Worm (Caenorhabditis elegans) whole organism, L3 larva: ENCODE results near the gene ZK105.13.
A peak's percentile ranks its signal among the peaks of the same experiment; 100 is the strongest.

ENCODE experiments used
- R02D3.7 ChIP-seq: fragments of 150-350 bp; optimal IDR thresholded peaks from 2 replicates; lab custom pipeline; 2014; ENCODE audit warnings: missing biosample characterization, missing genetic modification characterization
- ZK546.5 ChIP-seq: sonication (generic microtip); optimal IDR thresholded peaks from 2 replicates; lab custom pipeline; 2017; ENCODE audit warnings: missing biosample characterization, missing genetic modification characterization
- aly-2 ChIP-seq: fragments of 150-350 bp; optimal IDR thresholded peaks from 2 replicates; lab custom pipeline; 2014; ENCODE audit warnings: missing biosample characterization, missing genetic modification characterization
- ama-1 ChIP-seq: fragments of 150-350 bp; optimal IDR thresholded peaks from 2 replicates; lab custom pipeline; 2018
- ceh-16 ChIP-seq: sonication (generic microtip); optimal IDR thresholded peaks from 2 replicates; lab custom pipeline; 2017; ENCODE audit warnings: missing biosample characterization, missing genetic modification characterization
- ceh-28 ChIP-seq: fragments of 150-350 bp; optimal IDR thresholded peaks from 2 replicates; lab custom pipeline; 2014; ENCODE audit warnings: missing biosample characterization, missing genetic modification reagents, missing genetic modification characterization
- ceh-82 ChIP-seq: fragments of 150-350 bp; optimal IDR thresholded peaks from 2 replicates; lab custom pipeline; 2014; ENCODE audit warnings: missing biosample characterization, missing genetic modification characterization
- ceh-9 ChIP-seq: sonication (generic microtip); optimal IDR thresholded peaks from 2 replicates; lab custom pipeline; 2018; ENCODE audit warnings: missing biosample characterization, missing genetic modification characterization
- daf-12 ChIP-seq: fragments of 150-350 bp; optimal IDR thresholded peaks from 2 replicates; lab custom pipeline; 2014; ENCODE audit warnings: missing biosample characterization, missing genetic modification reagents, missing genetic modification characterization
- egl-27 ChIP-seq: sonication (generic microtip); optimal IDR thresholded peaks from 4 replicates; lab custom pipeline; 2017; ENCODE audit warnings: missing biosample characterization, missing genetic modification reagents, missing genetic modification characterization
- egl-5 ChIP-seq: fragments of 150-350 bp; optimal IDR thresholded peaks from 2 replicates; lab custom pipeline; 2017; ENCODE audit warnings: missing biosample characterization, missing genetic modification reagents, missing genetic modification characterization, inconsistent platforms
- elt-1 ChIP-seq: fragments of 150-350 bp; optimal IDR thresholded peaks from 2 replicates; lab custom pipeline; 2014; ENCODE audit warnings: missing biosample characterization, missing genetic modification characterization
- elt-2 ChIP-seq: sonication (generic microtip); optimal IDR thresholded peaks from 2 replicates; lab custom pipeline; 2016; ENCODE audit warnings: missing genetic modification reagents, mild to moderate bottlenecking, missing genetic modification characterization, missing compliant biosample characterization
- elt-3 ChIP-seq, 3 experiments: fragments of 150-350 bp in 1 of 3; sonication (generic microtip) in 2 of 3; optimal IDR thresholded peaks; 2 replicates in 2 of 3; 4 replicates in 1 of 3; lab custom pipeline; 2014 to 2017; ENCODE audit warnings: missing biosample characterization in 3 of 3, missing genetic modification characterization in 3 of 3
- eor-1 ChIP-seq, 2 experiments: fragments of 150-350 bp; optimal IDR thresholded peaks; 2 replicates each; lab custom pipeline; 2014 to 2018; ENCODE audit warnings: missing biosample characterization in 2 of 2, missing genetic modification characterization in 2 of 2
- fkh-10 ChIP-seq: sonication (generic microtip); optimal IDR thresholded peaks from 2 replicates; lab custom pipeline; 2017; ENCODE audit warnings: missing biosample characterization, missing genetic modification reagents, missing genetic modification characterization
- fkh-2 ChIP-seq: fragments of 150-350 bp; optimal IDR thresholded peaks from 2 replicates; lab custom pipeline; 2014; ENCODE audit warnings: missing biosample characterization, missing genetic modification reagents, missing genetic modification characterization
- fos-1 ChIP-seq: fragments of 150-350 bp; optimal IDR thresholded peaks from 2 replicates; lab custom pipeline; 2014; ENCODE audit warnings: missing biosample characterization, missing genetic modification characterization
- hmg-11 ChIP-seq: sonication (generic microtip); optimal IDR thresholded peaks from 2 replicates; lab custom pipeline; 2016; ENCODE audit warnings: missing genetic modification characterization, missing compliant biosample characterization
- jun-1 ChIP-seq: fragments of 150-350 bp; optimal IDR thresholded peaks from 2 replicates; lab custom pipeline; 2014; ENCODE audit warnings: missing biosample characterization, missing genetic modification reagents, missing genetic modification characterization
- lin-15B ChIP-seq: fragments of 150-350 bp; optimal IDR thresholded peaks from 2 replicates; lab custom pipeline; 2014; ENCODE audit warnings: missing biosample characterization, missing genetic modification characterization
- lin-39 ChIP-seq: fragments of 150-350 bp; optimal IDR thresholded peaks from 2 replicates; lab custom pipeline; 2018; ENCODE audit warnings: missing biosample characterization, missing genetic modification reagents, missing genetic modification characterization
- lsy-12 ChIP-seq: sonication (generic microtip); optimal IDR thresholded peaks from 2 replicates; lab custom pipeline; 2016; ENCODE audit warnings: mild to moderate bottlenecking, missing genetic modification characterization, missing compliant biosample characterization
- mdl-1 ChIP-seq: fragments of 150-350 bp; optimal IDR thresholded peaks from 2 replicates; lab custom pipeline; 2014; ENCODE audit warnings: missing biosample characterization, missing genetic modification characterization
- mml-1 ChIP-seq: fragments of 150-350 bp; sonication (generic microtip); optimal IDR thresholded peaks from 3 replicates; lab custom pipeline; 2014; ENCODE audit warnings: missing biosample characterization, missing genetic modification characterization
- nfya-1 ChIP-seq: sonication (generic microtip); optimal IDR thresholded peaks from 2 replicates; lab custom pipeline; 2017; ENCODE audit warnings: missing genetic modification characterization, mild to moderate bottlenecking, missing compliant biosample characterization, antibody characterized with exemption, moderate library complexity; ENCODE audit not compliant: insufficient read depth
- nhr-11 ChIP-seq: fragments of 150-350 bp; optimal IDR thresholded peaks from 2 replicates; lab custom pipeline; 2014; ENCODE audit warnings: missing biosample characterization, missing genetic modification characterization
- nhr-12 ChIP-seq: fragments of 150-350 bp; optimal IDR thresholded peaks from 2 replicates; lab custom pipeline; 2014; ENCODE audit warnings: missing biosample characterization, missing genetic modification characterization
- nhr-23 ChIP-seq: fragments of 150-350 bp; optimal IDR thresholded peaks from 2 replicates; lab custom pipeline; 2014; ENCODE audit warnings: missing biosample characterization, missing genetic modification reagents, missing genetic modification characterization
- nhr-237 ChIP-seq: fragments of 150-350 bp; optimal IDR thresholded peaks from 2 replicates; lab custom pipeline; 2014; ENCODE audit warnings: missing biosample characterization, missing genetic modification characterization
- nhr-25 ChIP-seq: sonication (generic microtip); optimal IDR thresholded peaks from 2 replicates; lab custom pipeline; 2017; ENCODE audit warnings: missing biosample characterization, missing genetic modification characterization
- nhr-28 ChIP-seq: fragments of 150-350 bp; optimal IDR thresholded peaks from 2 replicates; lab custom pipeline; 2014; ENCODE audit warnings: missing biosample characterization, missing genetic modification characterization
- nhr-43 ChIP-seq: sonication (generic microtip); optimal IDR thresholded peaks from 2 replicates; lab custom pipeline; 2016; ENCODE audit warnings: mild to moderate bottlenecking, missing genetic modification characterization, missing compliant biosample characterization; ENCODE audit not compliant: poor library complexity, severe bottlenecking
- nhr-67 ChIP-seq: fragments of 150-350 bp; optimal IDR thresholded peaks from 2 replicates; lab custom pipeline; 2014; ENCODE audit warnings: missing biosample characterization, missing genetic modification characterization
- nhr-76 ChIP-seq: fragments of 150-350 bp; sonication (generic microtip); optimal IDR thresholded peaks from 5 replicates; lab custom pipeline; 2014; ENCODE audit warnings: missing biosample characterization, missing genetic modification characterization
- nhr-77 ChIP-seq: fragments of 150-350 bp; optimal IDR thresholded peaks from 2 replicates; lab custom pipeline; 2014; ENCODE audit warnings: missing biosample characterization, missing genetic modification characterization
- pha-4 ChIP-seq: fragments of 150-350 bp; optimal IDR thresholded peaks from 2 replicates; lab custom pipeline; 2014; ENCODE audit warnings: missing biosample characterization, missing genetic modification reagents, missing genetic modification characterization
- pqm-1 ChIP-seq: fragments of 150-350 bp; optimal IDR thresholded peaks from 2 replicates; lab custom pipeline; 2017; ENCODE audit warnings: missing biosample characterization, missing genetic modification characterization, inconsistent platforms
- sea-2 ChIP-seq: fragments of 150-350 bp; sonication (generic microtip); optimal IDR thresholded peaks from 4 replicates; lab custom pipeline; 2014; ENCODE audit warnings: missing biosample characterization, missing genetic modification reagents, missing genetic modification characterization
- skn-1 ChIP-seq: fragments of 150-350 bp; optimal IDR thresholded peaks from 2 replicates; lab custom pipeline; 2014; ENCODE audit warnings: missing biosample characterization, missing genetic modification characterization
- snpc-4 ChIP-seq: fragments of 150-350 bp; optimal IDR thresholded peaks from 2 replicates; lab custom pipeline; 2014; ENCODE audit warnings: missing biosample characterization, missing genetic modification characterization
- tbx-2 ChIP-seq: sonication (generic microtip); optimal IDR thresholded peaks from 2 replicates; lab custom pipeline; 2016; ENCODE audit warnings: mild to moderate bottlenecking, missing genetic modification characterization, missing compliant biosample characterization
- unc-39 ChIP-seq: sonication (generic microtip); optimal IDR thresholded peaks from 4 replicates; lab custom pipeline; 2017; ENCODE audit warnings: missing biosample characterization, missing genetic modification characterization
- unc-62 ChIP-seq: fragments of 150-350 bp; sonication (generic microtip); optimal IDR thresholded peaks from 4 replicates; lab custom pipeline; 2014; ENCODE audit warnings: missing biosample characterization, missing genetic modification reagents, missing genetic modification characterization
- zag-1 ChIP-seq: fragments of 150-350 bp; optimal IDR thresholded peaks from 2 replicates; lab custom pipeline; 2014; ENCODE audit warnings: missing biosample characterization, missing genetic modification characterization
- ztf-11 ChIP-seq: fragments of 150-350 bp; optimal IDR thresholded peaks from 2 replicates; lab custom pipeline; 2014; ENCODE audit warnings: missing biosample characterization, missing genetic modification characterization
- ztf-4 ChIP-seq: fragments of 150-350 bp; optimal IDR thresholded peaks from 2 replicates; lab custom pipeline; 2014; ENCODE audit warnings: missing biosample characterization, missing genetic modification characterization

The ZK105.13 gene

DNA sequence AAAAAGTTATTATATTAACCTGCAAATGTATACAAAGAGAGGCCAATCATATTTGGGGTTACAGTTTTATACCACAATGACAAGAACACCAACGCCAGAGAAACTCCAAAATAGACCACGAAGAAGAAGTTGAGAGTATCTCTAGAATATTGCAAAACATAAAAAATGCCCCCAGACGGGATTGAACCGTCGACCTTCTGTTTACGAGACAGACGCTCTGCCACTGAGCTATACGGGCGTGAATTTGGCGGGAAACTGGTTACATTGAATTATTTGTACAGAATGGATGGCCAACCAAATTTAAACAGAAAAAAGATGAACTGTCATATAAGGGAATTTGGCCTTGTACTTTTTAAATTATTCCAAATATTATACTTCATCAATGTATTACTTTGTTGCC lies 17.5 kb upstream of the ZK105.13 start (continued):
- TF ChIP-seq nhr-28 (tag; lab: Kevin White, UChicago), result no peak
- no peak for TF ChIP-seq egl-27
- TF ChIP-seq nhr-76 (tag; lab: Kevin White, UChicago), result no peak
- TF ChIP-seq pha-4, result peak; percentile 63
- no peak for TF ChIP-seq nhr-237
- TF ChIP-seq unc-39, result no peak
- no peak for TF ChIP-seq sea-2
- TF ChIP-seq nhr-77 (tag; lab: Kevin White, UChicago), result no peak
- no peak for TF ChIP-seq nhr-11
- TF ChIP-seq tbx-2 (tag; lab: Kevin White, UChicago), result no peak
- no peak for TF ChIP-seq aly-2
- no peak for TF ChIP-seq R02D3.7 (tag; lab: Kevin White, UChicago)
- TF ChIP-seq jun-1, result peak; percentile 31
- TF ChIP-seq lsy-12 (tag; lab: Kevin White, UChicago), result peak; percentile 40
- TF ChIP-seq pqm-1 (tag; lab: Kevin White, UChicago), result no peak
- TF ChIP-seq nhr-12 (tag; lab: Kevin White, UChicago), result no peak
- no peak for TF ChIP-seq fos-1

DNA sequence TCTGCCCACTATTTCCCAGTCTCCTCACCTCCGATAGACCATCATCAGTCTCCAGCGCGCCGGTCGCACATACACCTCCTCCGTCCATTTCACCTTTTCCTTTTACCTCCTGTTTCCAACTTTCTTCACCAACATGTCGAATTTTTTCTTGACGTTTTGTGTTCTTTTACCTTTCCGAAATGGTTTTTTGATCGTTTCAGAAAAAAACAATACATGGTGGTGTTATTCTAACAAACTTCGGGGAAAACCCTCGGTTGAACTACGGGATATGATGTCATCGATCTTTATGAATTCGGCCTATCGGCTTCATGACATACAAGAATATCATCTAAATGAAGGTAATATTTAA lies 15.7 kb upstream of the ZK105.13 start, which contains the start of gene Y97E10C.1:
Y97E10C.1 (plus strand) TSS at position 201 of the 349 bp plus-strand sequence.
- no peak for TF ChIP-seq ceh-28

DNA sequence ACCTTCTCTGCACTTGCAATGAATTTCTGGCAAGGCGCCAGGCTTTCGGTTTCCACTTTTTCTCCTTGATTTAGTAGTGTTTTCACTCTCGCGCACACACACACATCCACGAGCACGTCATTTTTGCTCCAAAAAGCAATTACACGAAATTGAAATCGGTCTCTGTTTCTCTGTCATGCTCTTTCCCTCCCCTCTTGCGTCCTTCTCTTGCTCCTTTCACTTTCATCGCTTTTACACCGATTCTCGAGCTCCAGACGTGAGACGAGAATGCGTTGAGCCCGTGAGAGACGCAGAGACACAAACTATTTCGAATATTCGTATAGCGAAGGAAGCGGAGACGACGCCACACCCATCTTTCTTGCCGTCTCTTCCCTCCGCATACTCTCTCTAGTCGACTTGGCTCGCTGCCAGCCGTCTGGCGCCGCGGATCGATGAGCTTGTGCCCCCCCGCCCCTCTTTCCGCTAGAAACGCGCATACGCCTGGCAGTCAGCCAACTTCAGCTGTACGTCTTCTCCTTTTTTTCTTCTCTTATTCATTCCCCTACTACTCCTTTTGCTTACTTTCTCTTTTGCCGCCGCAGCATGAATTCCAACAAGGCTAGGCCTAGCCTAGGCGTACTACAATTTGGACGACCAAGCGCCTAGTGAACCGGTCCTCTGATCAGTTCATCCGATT lies 15.2 kb upstream of the ZK105.13 start:
- no peak for TF ChIP-seq egl-27
- peak; percentile 72 for TF ChIP-seq lin-39 (tag; lab: Kevin White, UChicago)
- no peak for TF ChIP-seq nhr-43 (tag; lab: Kevin White, UChicago)
- TF ChIP-seq ztf-11, result no peak
- peak; percentile 80 for TF ChIP-seq hmg-11 (tag; lab: Kevin White, UChicago)
- no peak for TF ChIP-seq ceh-9 (tag; lab: Kevin White, UChicago)
- TF ChIP-seq nhr-11, result peak; percentile 46
- peak; percentile 39 for TF ChIP-seq zag-1 (tag; lab: Kevin White, UChicago)
- no peak for TF ChIP-seq ceh-16 (tag; lab: Kevin White, UChicago)
- TF ChIP-seq nhr-25 (tag; lab: Kevin White, UChicago), result peak; percentile 69
- TF ChIP-seq R02D3.7 (tag; lab: Kevin White, UChicago), result peak; percentile 5
- TF ChIP-seq fos-1, result no peak
- no peak for TF ChIP-seq nhr-76 (tag; lab: Kevin White, UChicago)
- TF ChIP-seq egl-5 (tag; lab: Kevin White, UChicago), result peak; percentile 41
- peak; percentile 67 for TF ChIP-seq jun-1
- TF ChIP-seq elt-2 (tag; lab: Kevin White, UChicago), result peak; percentile 57
- peak; percentile 91 for TF ChIP-seq tbx-2 (tag; lab: Kevin White, UChicago)
- peak; percentile 53 for TF ChIP-seq nhr-23 (tag; lab: Kevin White, UChicago)
- TF ChIP-seq fkh-2 (tag; lab: Kevin White, UChicago), result no peak
- TF ChIP-seq unc-62 (GFP tag; lab: Kevin White, UChicago), result no peak
- TF ChIP-seq nhr-237, result no peak
- TF ChIP-seq skn-1 (tag; lab: Kevin White, UChicago), result peak; percentile 20
- peak; percentile 50 for TF ChIP-seq lsy-12 (tag; lab: Kevin White, UChicago)
- TF ChIP-seq eor-1 (tag; optimal IDR thresholded peaks at IDR 0.05; lab: Kevin White, UChicago), result no peak
- TF ChIP-seq mml-1, result no peak
- TF ChIP-seq pqm-1 (tag; lab: Kevin White, UChicago), result peak; percentile 18
- TF ChIP-seq ZK546.5, result no peak
- no peak for TF ChIP-seq nhr-77 (tag; lab: Kevin White, UChicago)
- TF ChIP-seq aly-2, result no peak
- peak; percentile 55 for TF ChIP-seq ceh-82 (tag; lab: Kevin White, UChicago)
- TF ChIP-seq ztf-4 (tag; lab: Kevin White, UChicago), result no peak
- TF ChIP-seq nfya-1 (tag; lab: Kevin White, UChicago), result peak; percentile 89
- no peak for TF ChIP-seq elt-1 (tag; lab: Kevin White, UChicago)
- peak; percentile 76 for TF ChIP-seq ceh-28
- TF ChIP-seq daf-12 (tag; lab: Kevin White, UChicago), result no peak
- TF ChIP-seq nhr-28 (tag; lab: Kevin White, UChicago), result no peak
- no peak for TF ChIP-seq snpc-4 (tag; lab: Kevin White, UChicago)
- TF ChIP-seq elt-3 (tag; optimal IDR thresholded peaks at IDR 0.05; lab: Kevin White, UChicago), result no peak
- peak; percentile 16 for TF ChIP-seq sea-2
- no peak for TF ChIP-seq ama-1
- peak; percentile 72 for TF ChIP-seq fkh-10
- peak; percentile 38 for TF ChIP-seq mdl-1 (tag; lab: Kevin White, UChicago)
- TF ChIP-seq nhr-67 (tag; lab: Kevin White, UChicago), result no peak
- TF ChIP-seq unc-39, result no peak
- peak; percentile 26 for TF ChIP-seq pha-4
- TF ChIP-seq nhr-12 (tag; lab: Kevin White, UChicago), result no peak
- TF ChIP-seq lin-15B (tag; lab: Kevin White, UChicago), result peak; percentile 56
